Worm (Caenorhabditis elegans) whole organism, L1 larva: Measurements from ENCODE around the gene C33D3.5.

ENCODE experiments used
- aha-1 ChIP-seq: fragments of 150-350 bp; optimal IDR thresholded peaks from 2 replicates; lab custom pipeline; 2014; ENCODE audit warnings: missing biosample characterization, missing genetic modification characterization
- ama-1 ChIP-seq: fragments of 150-350 bp; optimal IDR thresholded peaks from 2 replicates; lab custom pipeline; 2014
- ces-1 ChIP-seq: fragments of 150-350 bp; optimal IDR thresholded peaks from 2 replicates; lab custom pipeline; 2014; ENCODE audit warnings: missing biosample characterization, missing genetic modification reagents, missing genetic modification characterization
- fkh-10 ChIP-seq: sonication (generic microtip); optimal IDR thresholded peaks from 2 replicates; lab custom pipeline; 2017; ENCODE audit warnings: missing biosample characterization, missing genetic modification reagents, missing genetic modification characterization
- fos-1 ChIP-seq: fragments of 150-350 bp; optimal IDR thresholded peaks from 2 replicates; lab custom pipeline; 2014; ENCODE audit warnings: missing biosample characterization, missing genetic modification characterization
- isw-1 ChIP-seq: fragments of 200-800 bp; sonication (Bioruptor generic); IDR thresholded peaks from 2 replicates; pipeline ENCODE4 v1.3.6; 2022; ENCODE audit warnings: missing genetic modification characterization, missing compliant biosample characterization
- lin-39 ChIP-seq: fragments of 150-350 bp; optimal IDR thresholded peaks from 2 replicates; lab custom pipeline; 2014; ENCODE audit warnings: missing biosample characterization, missing genetic modification reagents, missing genetic modification characterization
- mef-2 ChIP-seq: fragments of 150-350 bp; optimal IDR thresholded peaks from 2 replicates; lab custom pipeline; 2014; ENCODE audit warnings: missing biosample characterization, missing genetic modification characterization
- nhr-11 ChIP-seq: fragments of 150-350 bp; optimal IDR thresholded peaks from 2 replicates; lab custom pipeline; 2014; ENCODE audit warnings: missing biosample characterization, missing genetic modification characterization
- nhr-237 ChIP-seq: fragments of 150-350 bp; optimal IDR thresholded peaks from 2 replicates; lab custom pipeline; 2014; ENCODE audit warnings: missing biosample characterization, missing genetic modification characterization
- nhr-28 ChIP-seq: fragments of 150-350 bp; optimal IDR thresholded peaks from 2 replicates; lab custom pipeline; 2014; ENCODE audit warnings: missing biosample characterization, missing genetic modification characterization
- nhr-71 ChIP-seq: sonication (generic microtip); optimal IDR thresholded peaks from 2 replicates; lab custom pipeline; 2016; ENCODE audit warnings: mild to moderate bottlenecking, missing genetic modification characterization, moderate library complexity, missing compliant biosample characterization
- unc-62 ChIP-seq: fragments of 150-350 bp; optimal IDR thresholded peaks from 2 replicates; lab custom pipeline; 2014; ENCODE audit warnings: missing biosample characterization, missing genetic modification reagents, missing genetic modification characterization
- unc-86 ChIP-seq: sonication (generic microtip); optimal IDR thresholded peaks from 2 replicates; lab custom pipeline; 2016; ENCODE audit warnings: missing genetic modification characterization, missing compliant biosample characterization

DNA sequence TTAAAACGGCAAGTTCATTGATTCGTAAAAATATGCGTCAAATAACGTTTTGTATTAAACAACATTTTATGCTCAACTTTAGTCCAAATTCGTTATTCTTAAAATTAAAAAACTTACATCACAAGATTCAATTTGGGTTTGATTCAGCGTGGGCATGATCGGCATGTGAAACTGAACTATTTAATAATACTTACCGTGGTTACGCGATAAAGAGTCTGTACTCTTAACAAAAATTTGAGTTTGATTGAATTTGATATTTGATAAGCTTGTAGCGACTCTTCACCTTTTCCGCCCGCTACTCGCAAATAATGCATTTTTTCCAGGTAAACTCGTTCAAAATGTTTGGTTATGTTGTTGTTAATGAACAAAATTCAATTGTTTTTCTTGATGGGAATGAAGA, 42.3 kb downstream of the C33D3.5 start, which contains the start of gene glo-3:
- TF ChIP-seq unc-62 (GFP tag; lab: Kevin White, UChicago) (no peak), isw-1 (GFP tag; lab: Robert Waterston, UW) (no peak), nhr-237 (tag; lab: Kevin White, UChicago) (no peak), ama-1 (lab: Kevin White, UChicago) (no peak), ces-1 (no peak), nhr-28 (tag; lab: Kevin White, UChicago) (no peak), nhr-11 (no peak), aha-1 (no peak), fkh-10 (GFP tag; lab: Kevin White, UChicago) (no peak), mef-2 (tag; lab: Kevin White, UChicago) (no peak), fos-1 (tag; lab: Kevin White, UChicago) (no peak), nhr-71 (tag; lab: Kevin White, UChicago) (no peak), unc-86 (tag; lab: Kevin White, UChicago) (no peak), lin-39 (no peak)
